Fruit fly (Drosophila melanogaster): ENCODE data around the gene Ssadh.

Gene Ssadh

DNA sequence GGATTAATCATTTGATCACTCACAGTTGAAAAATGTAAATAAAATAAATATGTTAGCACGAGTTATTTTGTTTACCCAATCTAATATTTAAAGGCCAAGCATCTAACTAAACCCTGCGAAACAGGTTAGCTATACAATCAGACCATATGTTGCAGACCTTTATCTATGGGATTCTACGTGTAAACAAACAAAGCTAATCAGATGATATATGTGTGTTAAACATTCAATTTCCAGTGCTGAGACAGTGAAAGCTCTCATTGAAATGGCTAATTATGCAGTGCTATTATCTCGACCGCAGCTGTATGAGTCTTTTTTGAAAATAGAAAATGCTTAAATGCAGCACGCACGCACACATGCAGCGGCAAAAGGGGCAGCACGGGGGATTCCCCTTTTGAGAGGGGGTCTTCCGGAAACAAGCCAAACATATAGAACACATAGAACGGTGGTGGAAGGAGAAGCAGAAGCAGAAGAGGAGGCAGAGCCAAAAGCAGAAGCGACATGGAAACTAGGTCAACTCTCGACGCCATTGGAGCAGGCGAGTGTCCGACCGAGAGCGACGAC, 33.2 kb upstream of the Ssadh start:
- TF ChIP-seq Ets98B (GFP tag; IDR thresholded peaks at IDR 0.05) (no peak), Pif1B (GFP tag; optimal IDR thresholded peaks at IDR 0.05) (no peak), Snoo (tag; optimal IDR thresholded peaks at IDR 0.05) (no peak), CG8301 (tag; optimal IDR thresholded peaks at IDR 0.05) (no peak), CG4496 (GFP tag; IDR thresholded peaks at IDR 0.05) (no peak), CG9948 (tag; optimal IDR thresholded peaks at IDR 0.05) (no peak), CG14655 (GFP tag; optimal IDR thresholded peaks at IDR 0.05) (no peak), gl (tag; optimal IDR thresholded peaks at IDR 0.05) (no peak), rn (GFP tag; IDR thresholded peaks at IDR 0.05) (no peak), D1 (tag; optimal IDR thresholded peaks at IDR 0.05) (no peak), CG8159 (tag; optimal IDR thresholded peaks at IDR 0.05) (no peak), CG32121 (GFP tag; IDR thresholded peaks at IDR 0.05) (no peak; the same call in 1 of the 2 replicates), CG13204 (GFP tag; optimal IDR thresholded peaks at IDR 0.05) (no peak), EcR (GFP tag; optimal IDR thresholded peaks at IDR 0.05) (no peak)

dm6 chr3R:25652066-25652720, 25.5 kb upstream of the Ssadh start:
- TF ChIP-seq Ets98B (GFP tag; IDR thresholded peaks at IDR 0.05) (peak; percentile 32; the same call in 1 of the 2 replicates), CG12605 (GFP tag; IDR thresholded peaks at IDR 0.05) (no peak)

- TF ChIP-seq CG10348 (GFP tag; IDR thresholded peaks at IDR 0.05) (no peak), CG4496 (GFP tag; IDR thresholded peaks at IDR 0.05) (peak; percentile 60; the same call in 2 of the 3 replicates), CG14655 (GFP tag; optimal IDR thresholded peaks at IDR 0.05) (peak; percentile 60), Pif1A (GFP tag; optimal IDR thresholded peaks at IDR 0.05) (no peak), CG32121 (GFP tag; IDR thresholded peaks at IDR 0.05) (peak; percentile 63), rn (GFP tag; IDR thresholded peaks at IDR 0.05) (peak; percentile 27; the same call in 1 of the 2 replicates), Snoo (tag; optimal IDR thresholded peaks at IDR 0.05) (peak; percentile 34), CG17806 (tag; optimal IDR thresholded peaks at IDR 0.05) (peak; percentile 62), CG8301 (tag; optimal IDR thresholded peaks at IDR 0.05) (peak; percentile 53), D1 (tag; optimal IDR thresholded peaks at IDR 0.05) (no peak), Ets98B (GFP tag; IDR thresholded peaks at IDR 0.05) (peak; percentile 35; the same call in 1 of the 2 replicates), gl (tag; optimal IDR thresholded peaks at IDR 0.05) (no peak), CG12605 (GFP tag; IDR thresholded peaks at IDR 0.05) (peak; percentile 70), CG34367 (tag; optimal IDR thresholded peaks at IDR 0.05) (peak; percentile 20), CG13204 (GFP tag; optimal IDR thresholded peaks at IDR 0.05) (no peak), Pif1B (GFP tag; optimal IDR thresholded peaks at IDR 0.05) (peak; percentile 59), EcR (GFP tag; optimal IDR thresholded peaks at IDR 0.05) (no peak), CG9948 (tag; optimal IDR thresholded peaks at IDR 0.05) (peak; percentile 35), CG8159 (tag; optimal IDR thresholded peaks at IDR 0.05) (peak; percentile 64), fd96Ca (GFP tag; IDR thresholded peaks at IDR 0.05) (peak; percentile 68; the same call in 2 of the 3 replicates), CG15710 (tag; optimal IDR thresholded peaks at IDR 0.05) (peak; percentile 41)
Observed at dm6 chr3R:25651414-25651813, 24.7 kb upstream of the Ssadh start.

DNA sequence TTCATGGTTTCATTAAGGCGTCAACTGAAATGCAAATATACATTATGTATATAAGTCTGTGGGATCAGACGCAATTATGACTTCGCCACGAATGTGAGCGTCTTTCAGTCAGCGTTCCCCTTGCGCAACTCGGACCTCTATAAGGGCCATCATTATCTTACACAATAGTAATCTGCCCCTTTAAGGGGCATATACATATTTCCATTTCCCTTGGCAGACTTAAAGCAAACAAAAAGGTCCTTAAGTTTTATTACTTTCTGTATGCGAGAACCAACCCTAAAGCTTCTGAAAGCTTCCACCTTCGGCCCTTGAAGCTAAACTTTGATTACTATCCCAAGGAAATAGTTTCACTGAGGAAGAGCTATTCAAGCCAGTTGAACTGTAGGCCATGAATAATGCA, 23.7 kb upstream of the Ssadh start:
- TF ChIP-seq Pif1B (GFP tag; optimal IDR thresholded peaks at IDR 0.05) (no peak), EcR (GFP tag; optimal IDR thresholded peaks at IDR 0.05) (no peak), CG4496 (GFP tag; IDR thresholded peaks at IDR 0.05) (no peak), CG9948 (tag; optimal IDR thresholded peaks at IDR 0.05) (no peak), Ets98B (GFP tag; IDR thresholded peaks at IDR 0.05) (no peak), Pif1A (GFP tag; optimal IDR thresholded peaks at IDR 0.05) (no peak), CG10348 (GFP tag; IDR thresholded peaks at IDR 0.05) (no peak), CG17806 (tag; optimal IDR thresholded peaks at IDR 0.05) (no peak), CG8159 (tag; optimal IDR thresholded peaks at IDR 0.05) (no peak), CG34367 (tag; optimal IDR thresholded peaks at IDR 0.05) (no peak), CG14655 (GFP tag; optimal IDR thresholded peaks at IDR 0.05) (no peak), CG8301 (tag; optimal IDR thresholded peaks at IDR 0.05) (no peak), rn (GFP tag; IDR thresholded peaks at IDR 0.05) (no peak), gl (tag; optimal IDR thresholded peaks at IDR 0.05) (no peak), CG32121 (GFP tag; IDR thresholded peaks at IDR 0.05) (no peak)

DNA sequence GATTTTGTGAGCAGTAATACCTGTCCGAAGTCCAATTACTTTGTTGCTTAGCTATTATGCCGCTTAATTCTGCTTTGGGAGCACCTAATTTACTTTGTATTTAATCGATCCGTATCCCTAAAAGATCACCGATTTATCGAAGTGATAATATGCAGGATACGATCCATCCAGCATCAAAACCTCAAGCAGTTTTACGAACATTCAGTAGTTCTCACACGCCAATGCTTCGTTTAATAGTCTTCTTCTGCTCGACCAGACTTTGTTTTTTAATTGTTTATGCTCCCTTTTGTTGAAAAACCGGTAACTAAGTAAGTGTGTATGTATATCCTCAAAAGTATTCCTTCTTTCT, 21.5 kb upstream of the Ssadh start:
- TF ChIP-seq rn (GFP tag; IDR thresholded peaks at IDR 0.05) (no peak), CG14655 (GFP tag; optimal IDR thresholded peaks at IDR 0.05) (peak; percentile 3)

dm6 chr3R:25647577-25648257, 21.0 kb upstream of the Ssadh start:
- TF ChIP-seq CG10348 (GFP tag; IDR thresholded peaks at IDR 0.05) (no peak), Snoo (tag; optimal IDR thresholded peaks at IDR 0.05) (peak; percentile 52), CG8159 (tag; optimal IDR thresholded peaks at IDR 0.05) (peak; percentile 33), CG34367 (tag; optimal IDR thresholded peaks at IDR 0.05) (peak; percentile 33), Pif1A (GFP tag; optimal IDR thresholded peaks at IDR 0.05) (peak; percentile 51), CG9948 (tag; optimal IDR thresholded peaks at IDR 0.05) (no peak), CG12605 (GFP tag; IDR thresholded peaks at IDR 0.05) (peak; percentile 85), fd96Ca (GFP tag; IDR thresholded peaks at IDR 0.05) (peak; percentile 83), CG32121 (GFP tag; IDR thresholded peaks at IDR 0.05) (peak; percentile 84), CG17806 (tag; optimal IDR thresholded peaks at IDR 0.05) (peak; percentile 10), D1 (tag; optimal IDR thresholded peaks at IDR 0.05) (no peak), Ets98B (GFP tag; IDR thresholded peaks at IDR 0.05) (peak; percentile 82), CG15710 (tag; optimal IDR thresholded peaks at IDR 0.05) (peak; percentile 30), rn (GFP tag; IDR thresholded peaks at IDR 0.05) (peak; percentile 44; the same call in 1 of the 2 replicates), EcR (GFP tag; optimal IDR thresholded peaks at IDR 0.05) (no peak), CG8301 (tag; optimal IDR thresholded peaks at IDR 0.05) (peak; percentile 22), CG4496 (GFP tag; IDR thresholded peaks at IDR 0.05) (peak; percentile 77; the same call in 2 of the 3 replicates), Pif1B (GFP tag; optimal IDR thresholded peaks at IDR 0.05) (peak; percentile 19), CG13204 (GFP tag; optimal IDR thresholded peaks at IDR 0.05) (peak; percentile 67), CG14655 (GFP tag; optimal IDR thresholded peaks at IDR 0.05) (peak; percentile 58), gl (tag; optimal IDR thresholded peaks at IDR 0.05) (peak; percentile 52)

All from whole organism, pupa.